Worm (Caenorhabditis elegans): ENCODE data around the gene Y116A8B.4.

Y116A8B.4 gene

DNA sequence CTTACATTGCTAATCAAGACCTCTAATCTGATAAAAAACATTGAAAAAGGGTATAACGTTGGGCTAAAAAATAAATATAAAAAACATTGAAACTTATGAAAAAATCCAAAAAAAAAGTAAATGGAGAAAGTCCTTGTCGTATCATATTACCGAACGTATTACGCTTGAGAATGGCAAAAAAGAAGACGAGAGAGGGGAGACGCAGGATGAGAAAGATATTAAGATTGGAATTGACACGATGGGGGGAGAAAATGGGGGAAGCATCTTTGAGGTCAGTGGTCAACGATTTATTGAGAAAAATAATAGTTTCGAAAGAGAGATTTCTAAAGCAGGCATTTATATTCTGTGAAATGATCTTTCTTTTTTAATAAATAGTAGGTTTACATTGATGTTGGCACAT, 14.3 kb upstream of the Y116A8B.4 start:
- TF ChIP-seq aptf-2 (GFP tag; conservative IDR thresholded peaks at IDR 0.05) (no peak), F23B12.7 (tag; optimal IDR thresholded peaks at IDR 0.05; ENCODE audit: insufficient read depth) (no peak), chd-7 (tag; optimal IDR thresholded peaks at IDR 0.05) (no peak), ccch-3 (GFP tag; optimal IDR thresholded peaks at IDR 0.05) (no peak), F37B4.10 (GFP tag; IDR thresholded peaks at IDR 0.05) (no peak)

DNA sequence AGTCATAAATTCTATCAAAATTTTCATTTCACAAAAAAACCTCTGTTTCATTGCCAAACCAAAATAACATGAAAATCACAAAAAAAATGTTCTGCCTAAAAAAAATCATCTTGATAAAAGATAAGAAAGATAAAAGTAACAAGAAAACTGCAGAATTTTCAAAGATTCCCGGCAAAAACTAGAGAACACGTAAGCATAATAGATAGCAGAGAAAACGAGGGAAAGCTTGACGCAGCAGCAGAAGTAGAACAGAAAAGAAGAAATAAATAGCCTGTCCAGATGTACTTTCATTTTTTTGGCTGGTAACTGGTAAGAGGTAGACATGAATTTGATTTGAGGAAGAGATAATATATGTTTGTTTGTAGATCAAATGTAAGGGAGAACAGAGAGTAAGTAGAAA, 12.8 kb upstream of the Y116A8B.4 start:
- TF ChIP-seq mes-4 (tag; optimal IDR thresholded peaks at IDR 0.05) = no peak
- no peak for TF ChIP-seq Y79H2A.3 (GFP tag; conservative IDR thresholded peaks at IDR 0.05)
- no peak for TF ChIP-seq F57A8.1 (GFP tag; optimal IDR thresholded peaks at IDR 0.05)
- TF ChIP-seq B0035.1 (tag; optimal IDR thresholded peaks at IDR 0.05) = no peak
- TF ChIP-seq ztf-28 (GFP tag; IDR thresholded peaks at IDR 0.05) = no peak
- TF ChIP-seq F22D6.2 (tag; optimal IDR thresholded peaks at IDR 0.05) = no peak
- no peak for TF ChIP-seq ztf-26 (tag; optimal IDR thresholded peaks at IDR 0.05)

DNA sequence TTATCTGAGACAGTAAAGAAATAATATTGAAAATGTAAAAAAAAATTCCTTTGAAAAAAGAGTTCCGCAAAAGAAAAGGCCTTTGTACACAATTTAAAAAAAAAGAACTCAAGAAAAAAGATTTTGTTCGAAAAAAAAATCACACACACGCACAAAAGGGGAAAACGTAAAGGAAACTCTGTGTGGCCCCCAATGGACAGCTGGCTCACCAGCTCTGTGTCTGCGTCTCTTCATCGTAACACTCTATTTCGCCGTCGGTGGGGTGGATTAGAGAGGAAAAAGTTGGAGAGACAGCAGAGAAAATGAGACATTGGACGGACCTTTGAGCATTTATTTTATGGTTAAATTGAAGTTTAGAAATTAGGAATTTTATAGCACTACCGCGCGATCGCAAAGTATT, 8.5 kb upstream of the Y116A8B.4 start:
- TF ChIP-seq somi-1 (GFP tag; optimal IDR thresholded peaks at IDR 0.05) (no peak), hmg-1.2 (GFP tag; IDR thresholded peaks at IDR 0.05) (peak; percentile 79)

DNA sequence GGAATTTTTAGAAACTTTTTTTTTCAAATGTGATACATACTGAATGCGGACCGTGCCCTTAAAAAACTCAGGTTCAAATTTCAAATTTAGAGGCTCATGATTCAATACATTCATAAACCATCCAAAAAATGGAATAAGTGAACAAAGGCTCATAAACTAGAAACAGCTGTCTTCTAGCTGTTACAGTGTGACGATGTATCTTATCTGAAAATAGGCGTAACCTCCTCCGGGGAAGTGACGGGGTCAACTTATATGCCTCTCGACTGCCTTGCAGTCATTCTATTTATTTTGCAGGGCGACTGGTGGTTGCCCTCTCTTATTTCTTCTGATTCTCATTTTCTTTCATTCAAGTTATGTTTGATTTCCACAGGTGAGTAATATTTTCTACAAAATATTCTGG, 7.5 kb upstream of the Y116A8B.4 start, which contains the start of gene Y116A8B.1:
Y116A8B.1 (plus strand) TSS at position 301 of the 400 bp plus-strand sequence.
- no peak for TF ChIP-seq lin-26 (GFP tag; IDR thresholded peaks at IDR 0.05)
- no peak for TF ChIP-seq mcd-1 (GFP tag; IDR thresholded peaks at IDR 0.05)
- TF ChIP-seq madf-8 (GFP tag; conservative IDR thresholded peaks at IDR 0.05) = no peak
- no peak for TF ChIP-seq F22D6.2 (tag; optimal IDR thresholded peaks at IDR 0.05)
- TF ChIP-seq ztf-25 (GFP tag; IDR thresholded peaks at IDR 0.05) = no peak
- no peak for TF ChIP-seq repo-1 (tag; optimal IDR thresholded peaks at IDR 0.05)
- TF ChIP-seq K11D2.4 (GFP tag; IDR thresholded peaks at IDR 0.05) = no peak
- TF ChIP-seq Y53F4B.3 (GFP tag; IDR thresholded peaks at IDR 0.05) = no peak

DNA sequence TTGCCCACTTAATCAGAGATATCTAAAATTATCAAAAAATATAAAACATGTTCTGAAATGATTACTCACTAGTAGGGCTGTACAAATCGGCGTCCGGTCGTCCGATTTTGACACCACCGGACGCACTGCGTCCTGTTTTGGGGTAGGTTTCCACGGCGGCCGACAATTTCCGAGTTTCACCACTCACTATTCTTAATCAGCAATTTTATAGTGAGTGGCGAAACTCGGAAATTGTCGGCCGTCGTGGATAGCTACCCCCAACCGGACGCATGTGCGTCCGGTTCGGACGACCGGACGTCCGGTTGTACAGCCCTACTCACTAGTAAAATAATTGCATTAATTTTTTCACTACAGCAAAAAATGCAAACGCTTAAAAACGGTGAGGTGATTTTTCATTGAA, 1.4 kb upstream of the Y116A8B.4 start:
- TF ChIP-seq snpc-1.1 (tag; optimal IDR thresholded peaks at IDR 0.05; ENCODE audit: insufficient read depth) = peak; percentile 69
- TF ChIP-seq snpc-3.4 (tag; optimal IDR thresholded peaks at IDR 0.05) = peak; percentile 2
- peak; percentile 59 for TF ChIP-seq snpc-4 (GFP tag; optimal IDR thresholded peaks at IDR 0.05)
- TF ChIP-seq snpc-4 (tag; optimal IDR thresholded peaks at IDR 0.05) = peak in 3 of 4 experiments; percentile 9 to 92 (median 72)
- TF ChIP-seq attf-6 (GFP tag; IDR thresholded peaks at IDR 0.05) = 0 out of 2 replicates have a peak, but pooled peaks have one; percentile 39

DNA sequence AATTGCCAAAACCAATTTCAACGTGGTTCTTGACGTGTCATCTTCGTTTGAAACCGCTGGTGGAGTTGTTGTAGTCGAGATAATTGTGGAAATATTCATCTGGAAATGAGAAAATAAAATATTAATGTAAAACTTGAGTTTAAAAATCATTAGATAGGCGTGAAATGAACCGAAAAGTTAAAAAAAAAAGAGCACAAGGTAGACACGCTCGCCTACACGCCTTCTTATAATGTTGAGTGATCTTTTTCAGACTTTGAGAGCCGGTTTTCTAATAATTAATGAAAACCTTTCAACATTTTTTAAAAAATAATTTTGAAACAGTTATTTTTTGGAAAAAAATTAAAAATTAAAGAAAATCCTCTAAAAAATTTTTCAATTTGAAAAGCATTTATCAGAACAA, 7.4 kb downstream of the Y116A8B.4 start, which contains the start of gene npr-32:
npr-32 (minus strand) TSS at position 101 of the 400 bp plus-strand sequence.
- TF ChIP-seq T07F8.4 (tag; optimal IDR thresholded peaks at IDR 0.05) (no peak), lin-40 (tag; optimal IDR thresholded peaks at IDR 0.05) (no peak), ceh-79 (tag; optimal IDR thresholded peaks at IDR 0.05) (no peak), nfyb-1 (GFP tag; IDR thresholded peaks at IDR 0.05) (no peak), bed-2 (GFP tag; IDR thresholded peaks at IDR 0.05) (no peak), gei-17 (GFP tag; optimal IDR thresholded peaks at IDR 0.05) (no peak), akir-1 (GFP tag; optimal IDR thresholded peaks at IDR 0.05) (no peak), rpc-1 (optimal IDR thresholded peaks at IDR 0.05) (no peak), rpc-1 (tag; optimal IDR thresholded peaks at IDR 0.05) (no peak), madf-8 (GFP tag; conservative IDR thresholded peaks at IDR 0.05) (no peak)

Data from whole organism, young adult.